Fruit fly (Drosophila melanogaster): ENCODE measurements around the gene CG1142.

CG1142 gene

DNA sequence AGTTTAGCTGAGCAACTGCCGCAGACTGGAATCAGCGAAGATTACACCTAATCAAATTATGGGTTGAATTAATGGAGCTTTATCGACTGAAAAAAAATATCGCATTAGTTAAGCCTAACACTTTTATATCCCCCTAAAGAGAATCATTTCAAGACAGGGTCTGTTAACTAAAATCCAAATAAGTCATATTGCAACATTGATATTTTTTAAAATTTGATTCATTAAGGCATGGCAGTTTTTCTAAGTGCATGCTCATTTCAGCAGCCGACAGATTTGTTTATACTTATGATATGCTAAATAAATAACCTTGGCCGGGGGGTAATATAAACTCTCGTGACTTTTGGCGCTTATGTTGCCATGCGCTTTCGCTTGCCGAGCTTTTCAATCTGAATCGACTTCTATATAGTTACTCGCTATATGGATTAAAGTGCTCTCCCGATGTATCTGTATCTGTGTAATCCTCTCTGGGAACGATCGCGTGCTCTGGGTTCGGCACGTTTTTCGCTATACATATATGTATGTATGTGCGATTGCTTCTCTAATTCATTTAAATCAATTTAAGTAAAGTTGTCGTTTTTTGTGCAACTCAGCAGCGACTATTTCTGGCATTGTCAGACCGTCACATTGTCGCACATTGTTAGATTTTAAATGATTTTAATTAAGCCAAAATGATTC is 32.9 kb upstream of the CG1142 start:
- no peak for TF ChIP-seq CG15710 (tag; optimal IDR thresholded peaks at IDR 0.05)
- TF ChIP-seq CG32121 (GFP tag; IDR thresholded peaks at IDR 0.05): peak; percentile 68
- TF ChIP-seq CG14655 (GFP tag; optimal IDR thresholded peaks at IDR 0.05): no peak
- TF ChIP-seq CG4496 (GFP tag; IDR thresholded peaks at IDR 0.05): peak; percentile 81
- TF ChIP-seq Ets98B (GFP tag; IDR thresholded peaks at IDR 0.05): peak; percentile 65
- no peak for TF ChIP-seq Snoo (tag; optimal IDR thresholded peaks at IDR 0.05)
- peak; percentile 0 for TF ChIP-seq Pif1A (GFP tag; optimal IDR thresholded peaks at IDR 0.05)
- TF ChIP-seq CG9948 (tag; optimal IDR thresholded peaks at IDR 0.05): no peak
- TF ChIP-seq fd96Ca (GFP tag; IDR thresholded peaks at IDR 0.05): peak; percentile 42; the same call in 1 of the 3 replicates

DNA sequence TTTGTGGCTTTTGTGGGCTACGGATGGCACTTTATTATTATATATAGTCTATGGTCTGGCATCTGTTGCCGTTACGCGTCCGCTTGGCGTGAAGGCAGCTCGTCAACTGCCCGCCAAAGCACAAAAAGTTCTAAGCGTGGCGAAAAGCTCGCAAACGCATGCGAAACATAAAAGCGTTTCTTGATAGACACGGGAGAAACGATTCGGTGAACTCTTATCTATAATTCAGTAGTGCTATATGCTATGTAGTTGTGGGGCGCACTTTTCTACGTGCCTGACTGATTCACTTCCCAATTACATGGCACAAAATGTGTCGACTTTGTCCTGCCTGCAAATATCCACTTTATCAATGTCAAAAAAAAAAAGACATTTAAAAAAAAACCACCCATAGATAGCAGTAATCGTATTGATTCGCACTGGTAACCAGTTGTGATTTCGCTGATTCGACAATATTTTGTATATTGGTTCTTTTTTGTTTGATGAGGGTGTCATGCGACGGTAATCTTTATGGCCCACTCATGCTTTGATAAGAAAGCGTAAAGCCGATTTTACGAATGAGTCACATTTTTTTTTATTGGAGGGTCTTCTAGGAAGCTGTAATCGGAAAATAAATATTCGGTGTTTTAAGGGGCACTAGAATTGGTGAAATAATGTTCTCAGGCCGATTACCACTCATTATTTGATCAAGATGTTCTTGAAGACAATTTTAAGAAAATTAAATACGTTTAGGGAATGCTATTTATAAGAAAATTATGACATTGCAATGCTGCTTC is 31.6 kb upstream of the CG1142 start, which contains the start of gene alpha-Est9:
Gene alpha-Est9 (minus strand): TSS at position 110 of the 773 bp plus-strand sequence.
- TF ChIP-seq CG17806 (tag; optimal IDR thresholded peaks at IDR 0.05): no peak
- no peak for TF ChIP-seq CG34367 (tag; optimal IDR thresholded peaks at IDR 0.05)
- no peak for TF ChIP-seq CG12605 (GFP tag; IDR thresholded peaks at IDR 0.05)
- no peak for TF ChIP-seq CG8301 (tag; optimal IDR thresholded peaks at IDR 0.05)
- no peak for TF ChIP-seq EcR (GFP tag; optimal IDR thresholded peaks at IDR 0.05)
- no peak for TF ChIP-seq Pif1B (GFP tag; optimal IDR thresholded peaks at IDR 0.05)
- TF ChIP-seq Ets98B (GFP tag; IDR thresholded peaks at IDR 0.05): no peak
- TF ChIP-seq Pif1A (GFP tag; optimal IDR thresholded peaks at IDR 0.05): no peak
- TF ChIP-seq gl (tag; optimal IDR thresholded peaks at IDR 0.05): no peak
- no peak for TF ChIP-seq CG8159 (tag; optimal IDR thresholded peaks at IDR 0.05)
- no peak for TF ChIP-seq D1 (tag; optimal IDR thresholded peaks at IDR 0.05)
- no peak for TF ChIP-seq CG9948 (tag; optimal IDR thresholded peaks at IDR 0.05)
- no peak for TF ChIP-seq CG13204 (GFP tag; optimal IDR thresholded peaks at IDR 0.05)
- TF ChIP-seq rn (GFP tag; IDR thresholded peaks at IDR 0.05): no peak
- TF ChIP-seq CG4496 (GFP tag; IDR thresholded peaks at IDR 0.05): no peak
- TF ChIP-seq Snoo (tag; optimal IDR thresholded peaks at IDR 0.05): no peak

- TF ChIP-seq EcR (GFP tag; optimal IDR thresholded peaks at IDR 0.05): no peak
- TF ChIP-seq CG13204 (GFP tag; optimal IDR thresholded peaks at IDR 0.05): no peak
- TF ChIP-seq Pif1A (GFP tag; optimal IDR thresholded peaks at IDR 0.05): no peak
Observed at dm6 chr3R:7503216-7503615, 29.6 kb upstream of the CG1142 start.

- TF ChIP-seq Snoo (tag; optimal IDR thresholded peaks at IDR 0.05) (no peak), CG17806 (tag; optimal IDR thresholded peaks at IDR 0.05) (no peak), CG8159 (tag; optimal IDR thresholded peaks at IDR 0.05) (no peak), D1 (tag; optimal IDR thresholded peaks at IDR 0.05) (no peak), CG12605 (GFP tag; IDR thresholded peaks at IDR 0.05) (no peak), Ets98B (GFP tag; IDR thresholded peaks at IDR 0.05) (no peak), CG9948 (tag; optimal IDR thresholded peaks at IDR 0.05) (no peak), CG34367 (tag; optimal IDR thresholded peaks at IDR 0.05) (no peak), Pif1A (GFP tag; optimal IDR thresholded peaks at IDR 0.05) (no peak), gl (tag; optimal IDR thresholded peaks at IDR 0.05) (no peak), CG4496 (GFP tag; IDR thresholded peaks at IDR 0.05) (no peak), CG15710 (tag; optimal IDR thresholded peaks at IDR 0.05) (no peak)
Observed at dm6 chr3R:7502276-7502675, 28.7 kb upstream of the CG1142 start, which contains the start of gene Mics1. Gene Mics1 (minus strand): TSS chr3R:7502376.

DNA sequence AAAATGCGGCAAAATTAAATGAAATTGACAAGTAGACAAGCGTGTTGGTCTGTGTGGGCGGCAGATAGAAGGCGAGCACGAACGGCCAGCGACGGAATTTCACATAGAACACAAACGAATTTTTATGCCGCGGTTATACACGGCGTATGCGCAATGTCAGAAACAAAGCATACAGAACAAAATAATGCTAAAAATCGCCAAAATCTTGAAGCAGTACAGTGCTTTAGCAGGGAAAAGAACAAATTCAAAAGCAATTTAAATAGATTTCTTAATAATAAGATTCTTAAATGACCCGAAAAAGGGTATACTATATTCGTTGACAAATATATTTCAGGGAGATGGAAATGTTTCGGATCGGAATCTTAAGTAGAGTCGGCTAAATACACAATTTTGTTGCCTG is 26.9 kb upstream of the CG1142 start:
- TF ChIP-seq gl (tag; optimal IDR thresholded peaks at IDR 0.05) (no peak), Snoo (tag; optimal IDR thresholded peaks at IDR 0.05) (no peak), CG10348 (GFP tag; IDR thresholded peaks at IDR 0.05) (no peak), Pif1B (GFP tag; optimal IDR thresholded peaks at IDR 0.05) (no peak), fd96Ca (GFP tag; IDR thresholded peaks at IDR 0.05) (no peak), CG8159 (tag; optimal IDR thresholded peaks at IDR 0.05) (no peak), CG32121 (GFP tag; IDR thresholded peaks at IDR 0.05) (no peak), Ets98B (GFP tag; IDR thresholded peaks at IDR 0.05) (no peak), CG4496 (GFP tag; IDR thresholded peaks at IDR 0.05) (no peak), D1 (tag; optimal IDR thresholded peaks at IDR 0.05) (no peak), CG13204 (GFP tag; optimal IDR thresholded peaks at IDR 0.05) (no peak), CG8301 (tag; optimal IDR thresholded peaks at IDR 0.05) (no peak), CG17806 (tag; optimal IDR thresholded peaks at IDR 0.05) (no peak), CG15710 (tag; optimal IDR thresholded peaks at IDR 0.05) (no peak), CG14655 (GFP tag; optimal IDR thresholded peaks at IDR 0.05) (no peak), CG34367 (tag; optimal IDR thresholded peaks at IDR 0.05) (no peak)

- TF ChIP-seq CG13204 (GFP tag; optimal IDR thresholded peaks at IDR 0.05): no peak
Observed at dm6 chr3R:7499488-7499887, 25.9 kb upstream of the CG1142 start.

Measured in whole organism, pupa.